Worm (Caenorhabditis elegans): ENCODE measurements around the gene akt-1.

Gene akt-1

DNA sequence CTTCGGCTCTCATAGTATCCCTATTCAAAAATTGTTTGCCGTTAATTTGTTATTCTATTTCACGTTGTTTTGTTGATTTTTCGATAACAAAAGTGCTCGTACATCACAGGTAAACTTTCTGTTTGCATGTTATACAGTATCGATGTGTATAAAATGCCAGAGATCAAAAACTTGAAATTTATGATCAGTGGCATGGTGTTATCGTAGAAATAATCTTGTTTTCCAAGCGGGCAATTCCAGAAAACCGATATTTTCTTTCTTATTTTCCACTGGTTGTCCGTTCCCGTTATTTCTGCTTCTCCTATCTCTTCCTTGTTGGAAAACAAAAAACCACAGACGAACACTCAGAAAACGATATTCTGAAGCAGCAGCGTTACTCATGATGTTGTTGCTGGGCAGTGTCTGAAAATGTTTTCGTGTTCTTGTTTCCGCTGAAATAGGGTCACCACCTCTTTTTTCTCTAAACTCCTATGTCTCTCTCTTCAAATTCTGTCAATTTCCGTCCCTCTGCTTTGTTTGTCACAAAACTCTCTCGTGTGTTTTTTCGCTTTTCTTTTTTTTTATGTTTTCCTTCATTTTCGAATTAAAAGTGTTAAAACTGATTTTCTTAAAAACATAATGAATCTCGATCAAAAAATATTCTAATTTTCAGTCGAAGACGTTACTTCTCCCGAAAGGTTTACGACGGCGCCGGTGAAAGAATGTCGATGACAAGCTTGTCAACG, at the start of gene akt-1:
TSS of gene akt-1 (plus strand) at position 651 of the 725 bp plus-strand sequence.
- no peak for TF ChIP-seq ccch-3 (GFP tag; optimal IDR thresholded peaks at IDR 0.05)
- TF ChIP-seq dox-1 (GFP tag; IDR thresholded peaks at IDR 0.05): no peak
- 0 out of 2 replicates have a peak, but pooled peaks have one; percentile 9 for TF ChIP-seq nfyb-1 (GFP tag; IDR thresholded peaks at IDR 0.05)
- TF ChIP-seq mxl-1 (tag; optimal IDR thresholded peaks at IDR 0.05): no peak
- TF ChIP-seq die-1 (tag; optimal IDR thresholded peaks at IDR 0.05): no peak
- no peak for TF ChIP-seq ztf-18 (tag; optimal IDR thresholded peaks at IDR 0.05)
- no peak for TF ChIP-seq let-607 (tag; optimal IDR thresholded peaks at IDR 0.05)
- TF ChIP-seq ceh-79 (tag; optimal IDR thresholded peaks at IDR 0.05): no peak
- 0 out of 2 replicates have a peak, but pooled peaks have one; percentile 40 for TF ChIP-seq Y53G8AR.9 (GFP tag; conservative IDR thresholded peaks at IDR 0.05)
- no peak for TF ChIP-seq ztf-25 (GFP tag; IDR thresholded peaks at IDR 0.05)
- no peak for TF ChIP-seq egl-18 (GFP tag; IDR thresholded peaks at IDR 0.05)
- TF ChIP-seq hlh-26 (GFP tag; conservative IDR thresholded peaks at IDR 0.05): no peak
- no peak for TF ChIP-seq tlf-1 (GFP tag; optimal IDR thresholded peaks at IDR 0.05)
- no peak for TF ChIP-seq nhr-179 (tag; optimal IDR thresholded peaks at IDR 0.05)
- TF ChIP-seq zfh-2 (GFP tag; conservative IDR thresholded peaks at IDR 0.05): peak; percentile 44; the same call in 1 of the 2 replicates

DNA sequence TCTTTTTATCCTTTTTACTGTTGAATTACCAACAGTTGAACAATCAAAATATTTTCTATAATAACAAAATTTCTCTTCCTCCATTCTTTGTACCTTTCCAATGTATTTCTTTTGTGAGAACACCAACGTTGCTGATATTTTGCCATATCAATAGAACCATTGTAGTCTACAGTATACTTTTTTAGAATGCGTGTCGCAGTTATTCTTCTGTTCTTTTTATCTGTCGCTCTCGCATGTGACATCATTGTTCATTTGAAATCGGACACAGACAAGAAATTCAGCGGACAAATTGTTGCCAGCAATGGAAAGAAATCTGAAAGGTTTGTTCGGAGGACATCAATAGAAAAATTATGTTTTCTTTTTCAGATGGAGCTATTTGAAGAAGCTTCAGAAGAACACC, 46.8 kb upstream of the akt-1 start, which contains the start of gene ZK856.7:
TSS of gene ZK856.7 (plus strand) at position 186 of the 400 bp plus-strand sequence.
- TF ChIP-seq pha-4 (tag; optimal IDR thresholded peaks at IDR 0.05): no peak
- no peak for TF ChIP-seq lsl-1 (GFP tag; optimal IDR thresholded peaks at IDR 0.05)
- TF ChIP-seq lag-1 (GFP tag; IDR thresholded peaks at IDR 0.05): no peak
- TF ChIP-seq ama-1 (optimal IDR thresholded peaks at IDR 0.05): no peak
- peak in 1 of 2 experiments; percentile 7 for TF ChIP-seq ama-1 (GFP tag; optimal IDR thresholded peaks at IDR 0.05)

DNA sequence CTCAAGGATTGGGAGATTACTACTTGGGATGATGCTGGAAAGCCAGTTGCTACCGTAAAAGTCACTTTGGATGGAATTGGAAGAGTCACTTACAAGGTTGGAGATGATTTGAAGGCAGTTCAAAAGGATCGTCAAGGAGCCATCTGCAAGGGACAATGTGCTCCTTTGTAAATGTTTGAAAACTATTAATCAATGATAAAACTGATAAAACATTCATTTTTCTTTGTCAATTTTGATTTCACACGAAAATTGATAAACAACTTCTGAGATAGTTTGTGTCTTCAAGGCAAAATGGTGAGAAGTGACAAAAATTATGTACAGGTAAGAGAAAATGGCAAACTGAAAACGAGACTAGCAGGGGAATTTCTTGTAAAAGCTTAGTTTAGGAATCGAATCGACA, 46.4 kb upstream of the akt-1 start:
- TF ChIP-seq nfyb-1 (GFP tag; IDR thresholded peaks at IDR 0.05): no peak
- TF ChIP-seq B0019.2 (GFP tag; conservative IDR thresholded peaks at IDR 0.05): no peak
- no peak for TF ChIP-seq ztf-6 (GFP tag; IDR thresholded peaks at IDR 0.05)
- TF ChIP-seq F10E7.11 (tag; optimal IDR thresholded peaks at IDR 0.05): no peak
- TF ChIP-seq snpc-3.4 (tag; optimal IDR thresholded peaks at IDR 0.05): no peak
- TF ChIP-seq die-1 (tag; optimal IDR thresholded peaks at IDR 0.05): no peak
- no peak for TF ChIP-seq pha-4 (tag; optimal IDR thresholded peaks at IDR 0.05)
- TF ChIP-seq dpl-1 (GFP tag; optimal IDR thresholded peaks at IDR 0.05): no peak
- TF ChIP-seq nhr-179 (tag; optimal IDR thresholded peaks at IDR 0.05): no peak

DNA sequence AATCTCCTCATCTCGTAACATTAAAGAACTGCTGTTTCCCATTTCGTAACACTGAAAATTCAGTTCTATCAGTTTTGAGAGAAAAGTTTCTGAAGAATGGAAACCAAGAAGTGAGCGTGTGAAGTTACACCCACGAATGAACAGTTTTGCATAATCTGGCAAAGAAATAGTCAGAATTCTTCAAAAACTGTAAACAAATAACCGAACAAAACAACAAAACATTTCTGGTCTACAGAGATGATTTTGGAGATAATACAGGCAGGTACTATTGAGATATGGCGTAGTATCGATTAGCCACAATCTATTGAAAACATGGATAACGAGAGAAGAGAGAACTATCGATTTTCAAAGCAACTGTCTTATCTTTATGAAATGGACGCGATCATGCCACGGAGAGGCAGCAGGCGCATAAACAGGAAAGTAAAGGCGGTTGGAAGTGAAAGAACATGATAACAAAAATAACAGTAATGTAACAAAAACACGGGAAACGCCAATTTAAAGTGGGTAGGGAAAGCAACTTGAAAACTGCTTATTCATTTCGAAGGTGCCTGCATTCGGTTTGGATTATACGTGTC, 45.2 kb upstream of the akt-1 start, which contains the start of gene chpf-1:
TSS of gene chpf-1 (minus strand) at position 51 of the 575 bp plus-strand sequence.
- TF ChIP-seq snpc-4 (GFP tag; optimal IDR thresholded peaks at IDR 0.05): no peak
- peak in 2 of 4 experiments; percentile 33 to 36 for TF ChIP-seq snpc-4 (tag; optimal IDR thresholded peaks at IDR 0.05)
- TF ChIP-seq snpc-3.4 (tag; optimal IDR thresholded peaks at IDR 0.05): no peak
- TF ChIP-seq ztf-18 (tag; optimal IDR thresholded peaks at IDR 0.05): peak; percentile 56
- TF ChIP-seq ceh-79 (tag; optimal IDR thresholded peaks at IDR 0.05): no peak
- peak; percentile 65 for TF ChIP-seq nhr-80 (tag; optimal IDR thresholded peaks at IDR 0.05)
- 0 out of 2 replicates have a peak, but pooled peaks have one; percentile 17 for TF ChIP-seq madf-6 (GFP tag; IDR thresholded peaks at IDR 0.05)
- TF ChIP-seq gei-17 (GFP tag; optimal IDR thresholded peaks at IDR 0.05): no peak
- no peak for TF ChIP-seq cebp-1 (GFP tag; IDR thresholded peaks at IDR 0.05)
- peak; percentile 2 for TF ChIP-seq cebp-1 (tag; optimal IDR thresholded peaks at IDR 0.05)

All from whole organism, young adult.